Fruit fly (Drosophila melanogaster): ENCODE measurements around the gene fon.

fon gene

DNA sequence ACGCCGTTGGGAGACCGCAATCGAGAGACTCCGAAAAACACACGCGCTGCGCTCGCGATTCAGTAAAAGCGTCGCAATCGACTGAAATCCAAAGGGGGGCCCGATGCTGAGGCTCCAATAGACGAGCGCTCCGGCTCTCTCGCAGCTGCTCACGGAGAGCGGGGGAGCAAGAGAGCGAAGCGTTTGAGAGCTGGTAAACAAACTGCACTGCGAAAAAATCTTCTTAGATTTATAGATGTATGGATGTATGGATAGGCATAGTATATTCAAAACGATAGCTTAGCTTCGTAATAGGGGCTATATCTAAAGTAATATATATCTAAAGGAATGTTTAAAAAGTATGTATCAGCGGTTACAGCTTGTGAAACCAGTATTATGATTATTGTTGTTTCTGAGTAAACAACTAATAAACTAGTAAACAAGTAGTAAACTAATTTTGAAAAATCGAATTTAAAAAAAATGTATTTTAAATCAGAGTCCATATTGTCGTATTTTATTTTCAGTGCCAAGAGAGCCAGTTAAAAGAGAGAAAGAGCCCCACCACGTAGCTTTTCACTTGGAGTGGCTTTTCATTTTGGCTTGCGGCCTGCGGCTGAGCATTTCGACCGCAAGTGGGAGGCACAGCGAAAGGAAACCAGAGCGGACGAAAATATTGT lies 37.6 kb upstream of the fon start, which contains the start of the genes Alp12 and CG13085 (continued):
- TF ChIP-seq nerfin-1 (tag; optimal IDR thresholded peaks at IDR 0.05) (peak; percentile 98), row (GFP tag; IDR thresholded peaks at IDR 0.05) (peak; percentile 99), CG8944 (GFP tag; optimal IDR thresholded peaks at IDR 0.05) (peak; percentile 87), Vsx1 (GFP tag; optimal IDR thresholded peaks at IDR 0.05) (peak; percentile 96), HmgD (GFP tag; optimal IDR thresholded peaks at IDR 0.05) (peak; percentile 61), mirr (GFP tag; optimal IDR thresholded peaks at IDR 0.05) (peak; percentile 94), luna (GFP tag; optimal IDR thresholded peaks at IDR 0.05) (peak; percentile 51), Myb (GFP tag; optimal IDR thresholded peaks at IDR 0.05) (peak; percentile 78), stwl (tag; optimal IDR thresholded peaks at IDR 0.05) (peak; percentile 31), HmgZ (tag; optimal IDR thresholded peaks at IDR 0.05) (peak; percentile 98), CG6854 (GFP tag; optimal IDR thresholded peaks at IDR 0.05) (peak; percentile 98), CG8290 (GFP tag; optimal IDR thresholded peaks at IDR 0.05) (peak; percentile 95), CG8290 (tag; optimal IDR thresholded peaks at IDR 0.05) (peak; percentile 86 to 88), bbx (GFP tag; IDR thresholded peaks at IDR 0.05; ENCODE audit: partially characterized antibody) (no peak), dati (GFP tag; IDR thresholded peaks at IDR 0.05) (peak; percentile 41; the same call in 1 of the 2 replicates), CG30403 (GFP tag; optimal IDR thresholded peaks at IDR 0.05) (peak; percentile 99), Trl (optimal IDR thresholded peaks at IDR 0.05) (peak; percentile 93 to 98), Trl (GFP tag; optimal IDR thresholded peaks at IDR 0.05) (peak; percentile 94), ac (GFP tag; optimal IDR thresholded peaks at IDR 0.05) (peak; percentile 73), CG4730 (GFP tag; IDR thresholded peaks at IDR 0.05) (peak; percentile 94), gsb (GFP tag; IDR thresholded peaks at IDR 0.05) (peak; percentile 95), CG9797 (GFP tag; optimal IDR thresholded peaks at IDR 0.05) (peak; percentile 47), CG2875 (GFP tag; optimal IDR thresholded peaks at IDR 0.05) (peak; percentile 98), Asciz (GFP tag; optimal IDR thresholded peaks at IDR 0.05) (peak; percentile 99), Dref (GFP tag; IDR thresholded peaks at IDR 0.05) (no peak), chm (GFP tag; IDR thresholded peaks at IDR 0.05) (peak; percentile 85; the same call in 1 of the 2 replicates), ssp (GFP tag; IDR thresholded peaks at IDR 0.05) (peak; percentile 91), Elba2 (GFP tag; optimal IDR thresholded peaks at IDR 0.05) (peak; percentile 27), Sin3A (optimal IDR thresholded peaks at IDR 0.05) (no peak), Awh (GFP tag; IDR thresholded peaks at IDR 0.05) (peak; percentile 91; the same call in 1 of the 2 replicates), D19A (tag; optimal IDR thresholded peaks at IDR 0.05) (peak; percentile 96), hbn (GFP tag; IDR thresholded peaks at IDR 0.05; ENCODE audit: partially characterized antibody) (no peak), bcd (GFP tag; optimal IDR thresholded peaks at IDR 0.05) (peak; percentile 98), Doc2 (GFP tag; IDR thresholded peaks at IDR 0.05) (peak; percentile 82), CG7987 (GFP tag; optimal IDR thresholded peaks at IDR 0.05) (peak; percentile 84), Atf-2 (GFP tag; optimal IDR thresholded peaks at IDR 0.05) (peak; percentile 94), Gsc (GFP tag; IDR thresholded peaks at IDR 0.05) (no peak), chinmo (GFP tag; IDR thresholded peaks at IDR 0.05; ENCODE audit: partially characterized antibody) (peak; percentile 74; the same call in 1 of the 4 replicates), ab (GFP tag; optimal IDR thresholded peaks at IDR 0.05) (peak; percentile 63), CG14965 (GFP tag; optimal IDR thresholded peaks at IDR 0.05; ENCODE audit: borderline replicate concordance) (peak; percentile 57), CG31365 (tag; optimal IDR thresholded peaks at IDR 0.05) (peak; percentile 84), peb (GFP tag; IDR thresholded peaks at IDR 0.05) (peak; percentile 87), Oli (tag; optimal IDR thresholded peaks at IDR 0.05) (peak; percentile 99), CG10654 (GFP tag; optimal IDR thresholded peaks at IDR 0.05) (peak; percentile 93), jigr1 (GFP tag; IDR thresholded peaks at IDR 0.05) (peak; percentile 96), vnd (GFP tag; IDR thresholded peaks at IDR 0.05; ENCODE audit: partially characterized antibody) (no peak), Sry-β (GFP tag; optimal IDR thresholded peaks at IDR 0.05) (peak; percentile 67), gro (GFP tag; optimal IDR thresholded peaks at IDR 0.05) (peak; percentile 92), lbe (GFP tag; optimal IDR thresholded peaks at IDR 0.05) (peak; percentile 82), caup (GFP tag; optimal IDR thresholded peaks at IDR 0.05; ENCODE audit: severe bottlenecking) (peak; percentile 97)
